Worm (Caenorhabditis elegans) whole organism, L3 larva: Measurements from ENCODE around the gene cnnm-5.
A peak's percentile ranks its signal among the peaks of the same experiment; 100 is the strongest.

Experiments
- aly-2 ChIP-seq: fragments of 150-350 bp; optimal IDR thresholded peaks from 2 replicates; lab custom pipeline; 2014; ENCODE audit warnings: missing biosample characterization, missing genetic modification characterization
- ceh-28 ChIP-seq: fragments of 150-350 bp; optimal IDR thresholded peaks from 2 replicates; lab custom pipeline; 2014; ENCODE audit warnings: missing biosample characterization, missing genetic modification reagents, missing genetic modification characterization
- egl-27 ChIP-seq: sonication (generic microtip); optimal IDR thresholded peaks from 4 replicates; lab custom pipeline; 2017; ENCODE audit warnings: missing biosample characterization, missing genetic modification reagents, missing genetic modification characterization
- elt-2 ChIP-seq: sonication (generic microtip); optimal IDR thresholded peaks from 2 replicates; lab custom pipeline; 2016; ENCODE audit warnings: missing genetic modification reagents, mild to moderate bottlenecking, missing genetic modification characterization, missing compliant biosample characterization
- fkh-2 ChIP-seq: fragments of 150-350 bp; optimal IDR thresholded peaks from 2 replicates; lab custom pipeline; 2014; ENCODE audit warnings: missing biosample characterization, missing genetic modification reagents, missing genetic modification characterization
- fos-1 ChIP-seq: fragments of 150-350 bp; optimal IDR thresholded peaks from 2 replicates; lab custom pipeline; 2014; ENCODE audit warnings: missing biosample characterization, missing genetic modification characterization
- jun-1 ChIP-seq: fragments of 150-350 bp; optimal IDR thresholded peaks from 2 replicates; lab custom pipeline; 2014; ENCODE audit warnings: missing biosample characterization, missing genetic modification reagents, missing genetic modification characterization
- lin-39 ChIP-seq: fragments of 150-350 bp; optimal IDR thresholded peaks from 2 replicates; lab custom pipeline; 2018; ENCODE audit warnings: missing biosample characterization, missing genetic modification reagents, missing genetic modification characterization
- nhr-12 ChIP-seq: fragments of 150-350 bp; optimal IDR thresholded peaks from 2 replicates; lab custom pipeline; 2014; ENCODE audit warnings: missing biosample characterization, missing genetic modification characterization
- nhr-77 ChIP-seq: fragments of 150-350 bp; optimal IDR thresholded peaks from 2 replicates; lab custom pipeline; 2014; ENCODE audit warnings: missing biosample characterization, missing genetic modification characterization
- skn-1 ChIP-seq: fragments of 150-350 bp; optimal IDR thresholded peaks from 2 replicates; lab custom pipeline; 2014; ENCODE audit warnings: missing biosample characterization, missing genetic modification characterization
- tbx-2 ChIP-seq: sonication (generic microtip); optimal IDR thresholded peaks from 2 replicates; lab custom pipeline; 2016; ENCODE audit warnings: mild to moderate bottlenecking, missing genetic modification characterization, missing compliant biosample characterization
- ztf-11 ChIP-seq: fragments of 150-350 bp; optimal IDR thresholded peaks from 2 replicates; lab custom pipeline; 2014; ENCODE audit warnings: missing biosample characterization, missing genetic modification characterization

DNA sequence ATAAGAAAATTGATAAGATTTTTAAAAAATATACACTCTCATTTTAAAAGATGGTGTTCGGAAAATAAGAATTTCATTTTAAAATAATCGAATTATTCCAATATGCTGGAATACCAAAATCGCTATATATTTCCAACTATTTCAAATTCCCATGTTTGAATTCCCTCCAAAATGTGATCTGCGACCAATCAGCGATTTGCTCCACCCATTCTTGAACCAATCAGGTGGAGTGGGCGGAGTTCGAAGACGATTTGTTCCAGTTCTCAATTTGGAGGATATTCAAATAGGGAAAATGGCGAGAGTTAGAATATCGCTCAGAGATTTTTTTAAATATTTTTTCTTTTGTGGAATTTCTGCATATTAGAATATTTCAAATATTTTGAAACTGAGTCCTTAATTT is 38.1 kb downstream of the cnnm-5 start:
- no peak for TF ChIP-seq fkh-2 (tag; lab: Kevin White, UChicago)
- no peak for TF ChIP-seq ztf-11 (tag; lab: Kevin White, UChicago)
- TF ChIP-seq nhr-77: no peak
- TF ChIP-seq jun-1: no peak
- TF ChIP-seq tbx-2 (tag; lab: Kevin White, UChicago): no peak
- TF ChIP-seq egl-27 (tag; lab: Kevin White, UChicago): no peak
- TF ChIP-seq ceh-28 (tag; lab: Kevin White, UChicago): no peak
- TF ChIP-seq nhr-12: no peak
- no peak for TF ChIP-seq aly-2 (tag; lab: Kevin White, UChicago)
- peak; percentile 1 for TF ChIP-seq elt-2 (tag; lab: Kevin White, UChicago)
- TF ChIP-seq fos-1 (tag; lab: Kevin White, UChicago): no peak
- no peak for TF ChIP-seq skn-1
- TF ChIP-seq lin-39 (tag; lab: Kevin White, UChicago): no peak
